Fruit fly (Drosophila melanogaster) whole organism, adult: ENCODE measurements around the gene CG15211.

Experiments
- CG12768 ChIP-seq: fragments of 200-800 bp; sonication (Bioruptor generic); optimal IDR thresholded peaks from 2 replicates; lab custom pipeline; 2017; ENCODE audit warnings: missing biosample characterization, missing genetic modification characterization, mild to moderate bottlenecking, moderate library complexity, missing genetic modification reagents
- CG1620 ChIP-seq: fragments of 200-800 bp; sonication (Bioruptor generic); optimal IDR thresholded peaks from 2 replicates; lab custom pipeline; 2016; ENCODE audit warnings: missing biosample characterization, missing genetic modification characterization
- CG7101 ChIP-seq: fragments of 200-800 bp; sonication (Bioruptor generic); optimal IDR thresholded peaks from 2 replicates; lab custom pipeline; 2018; ENCODE audit warnings: missing biosample characterization, mild to moderate bottlenecking, missing genetic modification characterization, moderate library complexity
- Crg-1 ChIP-seq: fragments of 200-800 bp; sonication (Bioruptor generic); optimal IDR thresholded peaks from 2 replicates; lab custom pipeline; 2016; ENCODE audit warnings: missing biosample characterization, missing genetic modification characterization
- Hr96 ChIP-seq: fragments of 200-800 bp; sonication (Bioruptor generic); optimal IDR thresholded peaks from 2 replicates; lab custom pipeline; 2016; ENCODE audit warnings: missing biosample characterization, missing genetic modification characterization
- Mnt ChIP-seq: fragments of 200-800 bp; sonication (Bioruptor generic); optimal IDR thresholded peaks from 2 replicates; lab custom pipeline; 2016; ENCODE audit warnings: missing biosample characterization, mild to moderate bottlenecking, missing genetic modification characterization
- bab1 ChIP-seq: fragments of 200-800 bp; sonication (Bioruptor generic); optimal IDR thresholded peaks from 3 replicates; lab custom pipeline; 2019; ENCODE audit warnings: missing biosample characterization, mild to moderate bottlenecking, missing genetic modification characterization, moderate library complexity
- cnc ChIP-seq, 2 experiments: fragments of >200 bp; optimal IDR thresholded peaks; 2 replicates each; lab custom pipeline; 2017
- kay ChIP-seq: fragments of 200-800 bp; sonication (Bioruptor generic); peaks from one replicate; lab custom pipeline; 2016; ENCODE audit warnings: missing biosample characterization, missing genetic modification characterization, borderline replicate concordance
- ovo ChIP-seq: fragments of 200-800 bp; sonication (Bioruptor generic); optimal IDR thresholded peaks from 2 replicates; lab custom pipeline; 2016; ENCODE audit warnings: missing biosample characterization, missing genetic modification characterization
- pad ChIP-seq: fragments of 200-800 bp; sonication (Bioruptor generic); optimal IDR thresholded peaks from 3 replicates; lab custom pipeline; 2017; ENCODE audit warnings: missing biosample characterization, missing genetic modification characterization, mild to moderate bottlenecking, moderate library complexity, missing genetic modification reagents
- tj ChIP-seq: fragments of 200-800 bp; sonication (Bioruptor generic); optimal IDR thresholded peaks from 3 replicates; lab custom pipeline; 2017; ENCODE audit warnings: missing biosample characterization, mild to moderate bottlenecking, missing genetic modification characterization, moderate library complexity
- toe ChIP-seq: fragments of 200-800 bp; sonication (Bioruptor generic); optimal IDR thresholded peaks from 2 replicates; lab custom pipeline; 2016; ENCODE audit warnings: missing biosample characterization, missing genetic modification characterization

DNA sequence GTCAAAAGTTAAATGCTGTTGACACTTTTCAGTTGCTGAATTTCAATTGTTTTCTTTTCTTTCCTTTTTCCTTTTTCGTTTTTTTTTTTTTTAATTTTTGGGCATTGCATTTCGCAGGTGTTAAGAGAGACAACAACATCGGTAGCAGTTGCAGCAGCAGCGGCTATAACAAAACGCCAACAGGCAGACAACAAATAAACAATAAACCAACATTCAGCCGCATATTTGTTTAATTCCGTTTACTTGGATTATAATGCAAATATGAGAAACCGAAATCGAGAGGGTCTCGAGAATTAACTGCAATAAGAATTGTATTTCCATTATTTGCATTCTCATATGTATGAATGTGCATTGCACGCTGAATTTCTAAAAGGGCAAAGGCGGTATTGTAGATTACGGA lies 44.3 kb upstream of the CG15211 start:
- TF ChIP-seq ovo (GFP tag; lab: Kevin White, UChicago) (no peak), CG12768 (no peak), bab1 (no peak), cnc (optimal IDR thresholded peaks at IDR 0.05; lab: Kevin White, UChicago) (no peak), kay (GFP tag; lab: Kevin White, UChicago) (no peak), Crg-1 (no peak), Hr96 (GFP tag; lab: Kevin White, UChicago) (no peak), CG1620 (no peak), CG7101 (no peak), toe (GFP tag; lab: Kevin White, UChicago) (no peak), pad (GFP tag; lab: Kevin White, UChicago) (no peak), tj (GFP tag; lab: Kevin White, UChicago) (no peak), Mnt (GFP tag; lab: Kevin White, UChicago) (no peak)
